Worm (Caenorhabditis elegans): ENCODE results near the gene B0507.8.

The B0507.8 gene

ce11 chrV:8769154-8769553 lies 6.4 kb upstream of the B0507.8 start:
- TF ChIP-seq ztf-29 (GFP tag; IDR thresholded peaks at IDR 0.05) (no peak), T22C8.4 (GFP tag; IDR thresholded peaks at IDR 0.05) (no peak), flt-1 (GFP tag; IDR thresholded peaks at IDR 0.05) (no peak), ztf-23 (GFP tag; IDR thresholded peaks at IDR 0.05) (no peak), med-1 (GFP tag; optimal IDR thresholded peaks at IDR 0.05; ENCODE audit: insufficient read depth) (no peak), klf-2 (GFP tag; conservative IDR thresholded peaks at IDR 0.05) (no peak), tab-1 (GFP tag; IDR thresholded peaks at IDR 0.05) (no peak)

- no peak for TF ChIP-seq cog-1 (tag; optimal IDR thresholded peaks at IDR 0.05)
- no peak for TF ChIP-seq ref-1 (GFP tag; conservative IDR thresholded peaks at IDR 0.05)
- no peak for TF ChIP-seq klf-2 (GFP tag; conservative IDR thresholded peaks at IDR 0.05)
- no peak for TF ChIP-seq flt-1 (GFP tag; IDR thresholded peaks at IDR 0.05)
- TF ChIP-seq ztf-23 (GFP tag; IDR thresholded peaks at IDR 0.05): no peak
- no peak for TF ChIP-seq T22C8.4 (GFP tag; IDR thresholded peaks at IDR 0.05)
- no peak for TF ChIP-seq tab-1 (GFP tag; IDR thresholded peaks at IDR 0.05)
- TF ChIP-seq med-1 (GFP tag; optimal IDR thresholded peaks at IDR 0.05; ENCODE audit: insufficient read depth): no peak
- no peak for TF ChIP-seq ztf-29 (GFP tag; IDR thresholded peaks at IDR 0.05)
Measured at ce11 chrV:8768481-8768959, 5.8 kb upstream of the B0507.8 start, which contains the start of gene B0507.3. Gene B0507.3 (plus strand): TSS chrV:8768909.

DNA sequence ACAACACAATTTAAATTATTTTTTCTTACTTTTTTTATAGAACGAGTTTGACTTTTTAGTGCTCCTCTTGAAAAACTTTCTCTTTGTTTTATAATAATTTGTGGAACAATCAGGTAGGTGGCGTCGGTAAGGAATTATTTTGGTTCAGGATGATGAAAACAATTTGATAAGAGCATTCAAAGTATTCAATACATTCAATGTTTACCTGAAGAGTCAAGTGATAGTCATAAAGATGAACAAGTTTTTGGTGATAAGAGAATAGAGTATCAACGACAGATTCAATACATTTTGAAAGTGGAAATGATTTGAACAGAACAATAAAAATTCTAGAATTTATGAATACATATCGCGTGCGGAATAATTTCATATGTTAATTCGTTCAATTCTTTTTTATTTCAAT lies 4.7 kb upstream of the B0507.8 start:
- TF ChIP-seq cog-1 (tag; optimal IDR thresholded peaks at IDR 0.05) (no peak), ztf-29 (GFP tag; IDR thresholded peaks at IDR 0.05) (no peak), tab-1 (GFP tag; IDR thresholded peaks at IDR 0.05) (no peak), med-1 (GFP tag; optimal IDR thresholded peaks at IDR 0.05; ENCODE audit: insufficient read depth) (no peak), klf-2 (GFP tag; conservative IDR thresholded peaks at IDR 0.05) (no peak), ref-1 (GFP tag; conservative IDR thresholded peaks at IDR 0.05) (no peak), T22C8.4 (GFP tag; IDR thresholded peaks at IDR 0.05) (no peak), flt-1 (GFP tag; IDR thresholded peaks at IDR 0.05) (no peak), ztf-23 (GFP tag; IDR thresholded peaks at IDR 0.05) (no peak)

DNA sequence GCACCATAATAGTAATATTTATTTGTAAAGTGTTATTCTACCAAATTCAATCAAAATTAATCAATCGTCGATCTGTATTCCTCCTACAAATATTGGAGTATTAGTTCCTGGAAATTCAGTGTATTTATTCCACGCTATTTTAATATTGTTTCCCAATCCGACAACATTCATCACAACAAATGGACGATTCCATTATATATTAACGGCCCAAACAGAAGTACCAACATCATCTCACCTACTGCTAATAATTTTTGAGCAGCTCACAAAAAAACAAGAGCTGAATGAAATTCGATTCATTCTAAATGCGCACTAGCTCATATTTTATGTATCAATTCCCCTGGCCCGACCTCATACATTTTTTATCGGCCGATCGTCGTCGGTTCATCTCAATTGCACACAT lies 4.3 kb upstream of the B0507.8 start:
- TF ChIP-seq T22C8.4 (GFP tag; IDR thresholded peaks at IDR 0.05) (no peak), ref-1 (GFP tag; conservative IDR thresholded peaks at IDR 0.05) (no peak), med-1 (GFP tag; optimal IDR thresholded peaks at IDR 0.05; ENCODE audit: insufficient read depth) (no peak)

DNA sequence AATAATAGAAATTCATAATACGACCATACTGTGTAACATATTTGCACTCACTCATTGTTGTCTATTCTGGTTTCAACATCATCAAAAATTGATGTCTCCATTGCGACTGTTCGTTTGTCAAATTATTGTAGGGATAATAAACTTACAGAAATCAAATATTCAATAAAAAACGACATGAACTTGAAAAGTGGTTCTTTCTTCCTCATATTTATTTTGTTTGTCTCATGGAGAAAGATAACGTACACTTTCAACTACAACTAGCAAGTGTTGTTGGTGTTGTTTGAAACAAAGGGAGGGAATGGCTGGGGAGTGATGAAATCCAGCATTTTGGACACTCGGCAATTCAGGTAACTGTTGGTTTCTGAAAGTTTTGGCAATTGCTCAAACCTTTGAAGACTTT lies 3.2 kb upstream of the B0507.8 start, which contains the start of gene B0507.9:
Gene B0507.9 (minus strand): TSS at position 101 of the 400 bp plus-strand sequence.
- TF ChIP-seq ztf-23 (GFP tag; IDR thresholded peaks at IDR 0.05) (no peak), T22C8.4 (GFP tag; IDR thresholded peaks at IDR 0.05) (no peak), med-1 (GFP tag; optimal IDR thresholded peaks at IDR 0.05; ENCODE audit: insufficient read depth) (no peak), cog-1 (tag; optimal IDR thresholded peaks at IDR 0.05) (no peak), ztf-29 (GFP tag; IDR thresholded peaks at IDR 0.05) (no peak), klf-2 (GFP tag; conservative IDR thresholded peaks at IDR 0.05) (no peak), tab-1 (GFP tag; IDR thresholded peaks at IDR 0.05) (no peak), ref-1 (GFP tag; conservative IDR thresholded peaks at IDR 0.05) (no peak), flt-1 (GFP tag; IDR thresholded peaks at IDR 0.05) (no peak)

DNA sequence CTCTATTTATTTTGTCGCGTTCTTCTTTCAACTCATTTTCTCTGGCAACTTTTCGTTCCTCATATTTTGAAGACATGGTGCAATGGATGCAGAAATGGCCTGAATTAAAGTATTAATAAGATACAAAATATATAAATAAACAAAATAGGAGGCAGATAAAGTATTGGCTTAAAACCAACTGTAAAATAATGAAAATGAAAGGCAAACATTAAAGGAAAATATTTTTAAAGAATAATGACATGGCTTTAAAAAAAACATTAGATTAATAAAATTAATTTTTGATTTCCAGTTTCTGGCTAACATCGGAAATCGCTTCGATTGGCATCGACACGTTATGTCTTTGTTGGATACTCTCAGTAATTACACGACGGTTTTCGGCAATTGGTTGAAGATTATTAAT lies 2.3 kb downstream of the B0507.8 start, which contains the start of gene ddn-1:
Gene ddn-1 (minus strand): TSS at position 101 of the 400 bp plus-strand sequence.
- TF ChIP-seq ztf-23 (GFP tag; IDR thresholded peaks at IDR 0.05): no peak
- TF ChIP-seq flt-1 (GFP tag; IDR thresholded peaks at IDR 0.05): no peak
- no peak for TF ChIP-seq med-1 (GFP tag; optimal IDR thresholded peaks at IDR 0.05; ENCODE audit: insufficient read depth)
- TF ChIP-seq ref-1 (GFP tag; conservative IDR thresholded peaks at IDR 0.05): no peak
- no peak for TF ChIP-seq klf-2 (GFP tag; conservative IDR thresholded peaks at IDR 0.05)
- TF ChIP-seq T22C8.4 (GFP tag; IDR thresholded peaks at IDR 0.05): no peak
- TF ChIP-seq ztf-29 (GFP tag; IDR thresholded peaks at IDR 0.05): no peak
- no peak for TF ChIP-seq tab-1 (GFP tag; IDR thresholded peaks at IDR 0.05)
- no peak for TF ChIP-seq cog-1 (tag; optimal IDR thresholded peaks at IDR 0.05)

DNA sequence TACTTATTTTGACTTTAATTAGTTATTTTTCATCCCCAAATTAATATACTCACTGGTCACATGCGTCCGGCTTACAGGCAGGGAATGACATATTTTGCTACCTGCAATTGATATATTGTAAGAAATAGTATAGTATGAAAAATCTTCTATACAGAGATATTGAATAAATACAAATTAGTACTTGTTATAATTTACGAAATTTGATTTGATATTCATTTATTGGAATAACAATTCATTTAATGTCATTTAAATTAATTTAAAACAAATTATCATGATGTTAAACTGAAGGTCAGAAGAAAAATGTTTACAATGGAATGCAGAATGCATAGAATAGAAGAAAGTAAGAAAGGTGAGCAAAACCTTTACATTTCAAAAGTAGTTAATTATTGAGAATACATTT lies 4.1 kb downstream of the B0507.8 start, which contains the start of gene B0507.7:
Gene B0507.7 (minus strand): TSS at position 101 of the 400 bp plus-strand sequence.
- no peak for TF ChIP-seq tab-1 (GFP tag; IDR thresholded peaks at IDR 0.05)
- TF ChIP-seq cog-1 (tag; optimal IDR thresholded peaks at IDR 0.05): no peak
- TF ChIP-seq med-1 (GFP tag; optimal IDR thresholded peaks at IDR 0.05; ENCODE audit: insufficient read depth): no peak
- TF ChIP-seq ref-1 (GFP tag; conservative IDR thresholded peaks at IDR 0.05): no peak
- no peak for TF ChIP-seq ztf-29 (GFP tag; IDR thresholded peaks at IDR 0.05)
- no peak for TF ChIP-seq T22C8.4 (GFP tag; IDR thresholded peaks at IDR 0.05)
- no peak for TF ChIP-seq ztf-23 (GFP tag; IDR thresholded peaks at IDR 0.05)
- TF ChIP-seq klf-2 (GFP tag; conservative IDR thresholded peaks at IDR 0.05): no peak
- TF ChIP-seq flt-1 (GFP tag; IDR thresholded peaks at IDR 0.05): no peak

- no peak for TF ChIP-seq ref-1 (GFP tag; conservative IDR thresholded peaks at IDR 0.05)
- TF ChIP-seq ztf-29 (GFP tag; IDR thresholded peaks at IDR 0.05): no peak
- TF ChIP-seq flt-1 (GFP tag; IDR thresholded peaks at IDR 0.05): no peak
- no peak for TF ChIP-seq T22C8.4 (GFP tag; IDR thresholded peaks at IDR 0.05)
- no peak for TF ChIP-seq tab-1 (GFP tag; IDR thresholded peaks at IDR 0.05)
- no peak for TF ChIP-seq cog-1 (tag; optimal IDR thresholded peaks at IDR 0.05)
- TF ChIP-seq klf-2 (GFP tag; conservative IDR thresholded peaks at IDR 0.05): no peak
- TF ChIP-seq med-1 (GFP tag; optimal IDR thresholded peaks at IDR 0.05; ENCODE audit: insufficient read depth): no peak
- TF ChIP-seq ztf-23 (GFP tag; IDR thresholded peaks at IDR 0.05): no peak
Measured at ce11 chrV:8754670-8755069, 8.1 kb downstream of the B0507.8 start, which contains the start of gene B0507.4. Gene B0507.4 (plus strand): TSS chrV:8754970.

- TF ChIP-seq klf-2 (GFP tag; conservative IDR thresholded peaks at IDR 0.05) (no peak), med-1 (GFP tag; optimal IDR thresholded peaks at IDR 0.05; ENCODE audit: insufficient read depth) (no peak), ztf-29 (GFP tag; IDR thresholded peaks at IDR 0.05) (no peak), tab-1 (GFP tag; IDR thresholded peaks at IDR 0.05) (no peak), cog-1 (tag; optimal IDR thresholded peaks at IDR 0.05) (no peak), T22C8.4 (GFP tag; IDR thresholded peaks at IDR 0.05) (no peak), ztf-23 (GFP tag; IDR thresholded peaks at IDR 0.05) (no peak), ref-1 (GFP tag; conservative IDR thresholded peaks at IDR 0.05) (no peak), flt-1 (GFP tag; IDR thresholded peaks at IDR 0.05) (no peak)
Measured at ce11 chrV:8753395-8753794, 9.4 kb downstream of the B0507.8 start, which contains the start of gene B0507.5. Gene B0507.5 (plus strand): TSS chrV:8753695.
